Worm (Caenorhabditis elegans): ENCODE results near the gene his-72.
A peak's percentile ranks its signal among the peaks of the same experiment; 100 is the strongest.

DNA sequence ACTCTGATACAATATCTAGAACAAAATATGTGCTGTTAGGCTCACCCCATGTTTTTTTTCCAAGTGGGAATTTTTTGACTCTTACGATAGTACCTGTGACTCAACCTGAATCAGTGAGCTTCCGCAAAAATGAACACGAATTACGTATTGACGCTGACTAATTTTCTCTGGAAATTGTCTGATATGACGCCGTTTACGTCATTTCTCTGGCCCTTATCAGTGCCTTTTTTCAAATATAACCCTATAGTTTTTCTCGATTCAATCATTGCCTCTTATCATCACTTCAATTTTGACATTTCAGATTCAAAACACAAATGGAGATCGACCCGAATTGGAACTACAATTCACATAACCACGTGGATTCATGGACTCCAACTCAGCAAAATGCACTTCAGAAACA is 50.1 kb downstream of the his-72 start, which contains the start of gene Y75B8A.28:
- TF ChIP-seq dpl-1 (GFP tag; optimal IDR thresholded peaks at IDR 0.05) (no peak), cey-2 (tag; optimal IDR thresholded peaks at IDR 0.05; ENCODE audit: borderline replicate concordance, insufficient read depth) (no peak), ctbp-1 (GFP tag; IDR thresholded peaks at IDR 0.05) (no peak), egl-27 (tag; optimal IDR thresholded peaks at IDR 0.05) (no peak), zag-1 (tag; optimal IDR thresholded peaks at IDR 0.05) (no peak), ztf-11 (tag; optimal IDR thresholded peaks at IDR 0.05) (no peak), ZK546.5 (tag; optimal IDR thresholded peaks at IDR 0.05) (no peak), hlh-11 (tag; optimal IDR thresholded peaks at IDR 0.05) (peak; percentile 78)

All from whole organism, L4 larva.